Worm (Caenorhabditis elegans) whole organism, L1 larva: ENCODE results near the gene C32D5.11.

Experiments
- C34B4.2 ChIP-seq: sonication (generic microtip); optimal IDR thresholded peaks from 2 replicates; lab custom pipeline; 2017; ENCODE audit warnings: mild to moderate bottlenecking, missing genetic modification characterization, missing compliant biosample characterization
- F16B12.6 ChIP-seq: fragments of 150-350 bp; optimal IDR thresholded peaks from 2 replicates; lab custom pipeline; 2014; ENCODE audit warnings: missing biosample characterization, missing genetic modification characterization
- alr-1 ChIP-seq: fragments of 200-800 bp; sonication (Bioruptor generic); optimal IDR thresholded peaks from 2 replicates; lab custom pipeline; 2018; ENCODE audit warnings: borderline replicate concordance, mild to moderate bottlenecking, missing genetic modification characterization, missing compliant biosample characterization
- aly-2 ChIP-seq: fragments of 150-350 bp; optimal IDR thresholded peaks from 2 replicates; lab custom pipeline; 2014; ENCODE audit warnings: missing biosample characterization, missing genetic modification characterization
- ceh-63 ChIP-seq: fragments of 200-800 bp; sonication (Bioruptor generic); optimal IDR thresholded peaks from 2 replicates; lab custom pipeline; 2018; ENCODE audit warnings: mild to moderate bottlenecking, missing genetic modification characterization, missing compliant biosample characterization
- ceh-8 ChIP-seq: fragments of 200-800 bp; sonication (Bioruptor generic); optimal IDR thresholded peaks from 2 replicates; lab custom pipeline; 2018; ENCODE audit warnings: mild to moderate bottlenecking, missing genetic modification characterization, moderate library complexity, missing compliant biosample characterization
- ceh-88 ChIP-seq: fragments of 200-800 bp; sonication (Bioruptor generic); IDR thresholded peaks from 2 replicates; pipeline ENCODE4 v1.3.6; 2022; ENCODE audit warnings: missing genetic modification characterization, missing compliant biosample characterization
- dpl-1 ChIP-seq, 3 experiments: fragments of 150-350 bp in 2 of 3; sonication (generic microtip) in 1 of 3; optimal IDR thresholded peaks; 2 replicates each; lab custom pipeline; 2014 to 2017; ENCODE audit warnings: missing biosample characterization in 3 of 3, missing genetic modification characterization in 3 of 3, missing genetic modification reagents in 3 of 3
- dsc-1 ChIP-seq: sonication (generic microtip); optimal IDR thresholded peaks from 2 replicates; lab custom pipeline; 2016; ENCODE audit warnings: mild to moderate bottlenecking, missing genetic modification characterization, missing compliant biosample characterization
- efl-1 ChIP-seq, 4 experiments: fragments of 150-350 bp; optimal IDR thresholded peaks in 3 of 4; peaks in 1 of 4; 1 replicate in 1 of 4; 2 replicates in 3 of 4; lab custom pipeline; 2014; ENCODE audit warnings: missing biosample characterization in 2 of 4, missing genetic modification characterization in 2 of 4, missing genetic modification reagents in 2 of 4
- egl-27 ChIP-seq, 2 experiments: fragments of 150-350 bp in 1 of 2; sonication (generic microtip); optimal IDR thresholded peaks; 3 replicates each; lab custom pipeline; 2017 to 2018; ENCODE audit warnings: missing biosample characterization in 2 of 2, missing genetic modification characterization in 2 of 2, missing genetic modification reagents in 2 of 2
- elt-2 ChIP-seq: sonication (generic microtip); optimal IDR thresholded peaks from 2 replicates; lab custom pipeline; 2016; ENCODE audit warnings: missing genetic modification characterization, mild to moderate bottlenecking, inconsistent platforms, missing compliant biosample characterization, missing genetic modification reagents
- ets-5 ChIP-seq: fragments of 200-800 bp; sonication (Bioruptor generic); IDR thresholded peaks from 2 replicates; pipeline ENCODE4 v1.3.6; 2022; ENCODE audit warnings: missing genetic modification characterization, missing compliant biosample characterization
- fkh-10 ChIP-seq: sonication (generic microtip); optimal IDR thresholded peaks from 2 replicates; lab custom pipeline; 2017; ENCODE audit warnings: missing biosample characterization, missing genetic modification reagents, missing genetic modification characterization
- fkh-4 ChIP-seq: sonication (generic microtip); optimal IDR thresholded peaks from 2 replicates; lab custom pipeline; 2016; ENCODE audit warnings: missing compliant biosample characterization, missing genetic modification characterization, borderline replicate concordance
- fkh-8 ChIP-seq: sonication (generic microtip); optimal IDR thresholded peaks from 2 replicates; lab custom pipeline; 2016; ENCODE audit warnings: mild to moderate bottlenecking, missing genetic modification characterization, missing compliant biosample characterization
- fos-1 ChIP-seq: fragments of 150-350 bp; optimal IDR thresholded peaks from 2 replicates; lab custom pipeline; 2014; ENCODE audit warnings: missing biosample characterization, missing genetic modification characterization
- grh-1 ChIP-seq: fragments of 200-800 bp; sonication (Bioruptor generic); IDR thresholded peaks from 2 replicates; pipeline ENCODE4 v1.3.6; 2022; ENCODE audit warnings: missing genetic modification reagents, missing genetic modification characterization, missing compliant biosample characterization
- isw-1 ChIP-seq: fragments of 200-800 bp; sonication (Bioruptor generic); IDR thresholded peaks from 2 replicates; pipeline ENCODE4 v1.3.6; 2022; ENCODE audit warnings: missing genetic modification characterization, missing compliant biosample characterization
- jun-1 ChIP-seq: fragments of 150-350 bp; optimal IDR thresholded peaks from 2 replicates; lab custom pipeline; 2014; ENCODE audit warnings: missing biosample characterization, missing genetic modification reagents, missing genetic modification characterization
- lin-13 ChIP-seq: fragments of 150-350 bp; optimal IDR thresholded peaks from 2 replicates; lab custom pipeline; 2014; ENCODE audit warnings: missing biosample characterization, missing genetic modification reagents, missing genetic modification characterization
- lin-14 ChIP-seq: fragments of 200-800 bp; sonication (Bioruptor generic); optimal IDR thresholded peaks from 2 replicates; lab custom pipeline; 2018; ENCODE audit warnings: mild to moderate bottlenecking, missing genetic modification characterization, moderate library complexity, missing compliant biosample characterization
- lin-15B ChIP-seq: fragments of 150-350 bp; sonication (generic microtip); optimal IDR thresholded peaks from 3 replicates; lab custom pipeline; 2014; ENCODE audit warnings: missing biosample characterization, missing genetic modification characterization
- lin-35 ChIP-seq, 2 experiments: fragments of 150-350 bp; optimal IDR thresholded peaks; 2 replicates each; lab custom pipeline; 2014; ENCODE audit warnings: missing biosample characterization in 2 of 2, missing genetic modification characterization in 2 of 2, missing genetic modification reagents in 2 of 2
- lir-3 ChIP-seq: sonication (generic microtip); optimal IDR thresholded peaks from 2 replicates; lab custom pipeline; 2016; ENCODE audit warnings: mild to moderate bottlenecking, missing genetic modification characterization, moderate library complexity, missing compliant biosample characterization; ENCODE audit not compliant: poor library complexity
- lsy-2 ChIP-seq, 2 experiments: fragments of 150-350 bp; optimal IDR thresholded peaks; 2 replicates each; lab custom pipeline; 2014; ENCODE audit warnings: missing biosample characterization in 2 of 2, missing genetic modification characterization in 2 of 2
- mab-9 ChIP-seq: fragments of 200-800 bp; sonication (Bioruptor generic); IDR thresholded peaks from 2 replicates; pipeline ENCODE4 v1.3.6; 2022; ENCODE audit warnings: missing genetic modification reagents, missing genetic modification characterization, missing compliant biosample characterization
- mdl-1 ChIP-seq, 2 experiments: fragments of 150-350 bp; optimal IDR thresholded peaks; 2 replicates each; lab custom pipeline; 2014 to 2017; ENCODE audit warnings: missing biosample characterization in 2 of 2, missing genetic modification characterization in 2 of 2, inconsistent platforms in 1 of 2
- mep-1 ChIP-seq: fragments of 150-350 bp; optimal IDR thresholded peaks from 2 replicates; lab custom pipeline; 2014; ENCODE audit warnings: missing biosample characterization, missing genetic modification characterization
- nhr-11 ChIP-seq: fragments of 150-350 bp; optimal IDR thresholded peaks from 2 replicates; lab custom pipeline; 2014; ENCODE audit warnings: missing biosample characterization, missing genetic modification characterization
- nhr-12 ChIP-seq: sonication (generic microtip); optimal IDR thresholded peaks from 2 replicates; lab custom pipeline; 2017; ENCODE audit warnings: missing biosample characterization, missing genetic modification characterization
- nhr-20 ChIP-seq: sonication (generic microtip); optimal IDR thresholded peaks from 2 replicates; lab custom pipeline; 2016; ENCODE audit warnings: mild to moderate bottlenecking, missing genetic modification characterization, missing compliant biosample characterization
- nhr-71 ChIP-seq: sonication (generic microtip); optimal IDR thresholded peaks from 2 replicates; lab custom pipeline; 2016; ENCODE audit warnings: mild to moderate bottlenecking, missing genetic modification characterization, moderate library complexity, missing compliant biosample characterization
- nhr-85 ChIP-seq: sonication (generic microtip); peaks from one replicate; lab custom pipeline; 2016; ENCODE audit warnings: missing genetic modification characterization, inconsistent platforms, missing compliant biosample characterization
- rnt-1 ChIP-seq: sonication (generic microtip); optimal IDR thresholded peaks from 2 replicates; lab custom pipeline; 2016; ENCODE audit warnings: mild to moderate bottlenecking, missing genetic modification characterization, moderate library complexity, missing compliant biosample characterization
- skn-1 ChIP-seq: fragments of 150-350 bp; optimal IDR thresholded peaks from 2 replicates; lab custom pipeline; 2014; ENCODE audit warnings: missing biosample characterization, missing genetic modification characterization
- snu-23 ChIP-seq: sonication (generic microtip); optimal IDR thresholded peaks from 2 replicates; lab custom pipeline; 2016; ENCODE audit warnings: missing genetic modification characterization, missing compliant biosample characterization
- sptf-1 ChIP-seq: fragments of 150-350 bp; optimal IDR thresholded peaks from 2 replicates; lab custom pipeline; 2014; ENCODE audit warnings: missing biosample characterization, missing genetic modification characterization
- sup-37 ChIP-seq: fragments of 200-800 bp; sonication (Bioruptor generic); optimal IDR thresholded peaks from 2 replicates; lab custom pipeline; 2018; ENCODE audit warnings: mild to moderate bottlenecking, missing genetic modification characterization, missing compliant biosample characterization
- vab-15 ChIP-seq: sonication (generic microtip); optimal IDR thresholded peaks from 2 replicates; lab custom pipeline; 2017; ENCODE audit warnings: missing genotype, mild to moderate bottlenecking, missing genetic modification characterization, missing compliant biosample characterization
- zag-1 ChIP-seq: fragments of 150-350 bp; optimal IDR thresholded peaks from 2 replicates; lab custom pipeline; 2014; ENCODE audit warnings: missing biosample characterization, missing genetic modification characterization
- zip-4 ChIP-seq: fragments of 200-800 bp; sonication (Bioruptor generic); optimal IDR thresholded peaks from 2 replicates; lab custom pipeline; 2018; ENCODE audit warnings: mild to moderate bottlenecking, missing genetic modification characterization, moderate library complexity, missing compliant biosample characterization
- ztf-11 ChIP-seq, 2 experiments: sonication (generic microtip); optimal IDR thresholded peaks; 2 replicates each; lab custom pipeline; 2016 to 2017; ENCODE audit warnings: missing genetic modification characterization in 2 of 2, missing biosample characterization in 1 of 2, missing compliant biosample characterization in 1 of 2

The C32D5.11 gene

ce11 chrII:6335358-6335757, 19.9 kb downstream of the C32D5.11 start, which contains the start of gene C32D5.14 (continued):
- TF ChIP-seq zip-4, result no peak
- no peak for TF ChIP-seq lin-15B
- no peak for TF ChIP-seq lin-13 (GFP tag; lab: Kevin White, UChicago)

ce11 chrII:6334745-6335260, 20.4 kb downstream of the C32D5.11 start:
- TF ChIP-seq jun-1 (tag; lab: Kevin White, UChicago) (no peak), fkh-4 (no peak), lin-35 (GFP tag; optimal IDR thresholded peaks at IDR 0.05; lab: Kevin White, UChicago) (peak in 1 of 2 experiments; percentile 7), isw-1 (GFP tag; lab: Robert Waterston, UW) (no peak), grh-1 (GFP tag; lab: Robert Waterston, UW) (no peak), lin-14 (GFP tag; lab: Kevin White, UChicago) (peak; percentile 0), efl-1 (optimal IDR thresholded peaks at IDR 0.05; lab: Kevin White, UChicago) (no peak), efl-1 (GFP tag; optimal IDR thresholded peaks at IDR 0.05 in 1 of 2; lab: Kevin White, UChicago) (peak in 1 of 2 experiments; percentile 90), ceh-8 (no peak), elt-2 (peak; percentile 46), mdl-1 (tag; optimal IDR thresholded peaks at IDR 0.05; lab: Kevin White, UChicago) (no peak)

- no peak for TF ChIP-seq sup-37 (GFP tag; lab: Kevin White, UChicago)
- TF ChIP-seq nhr-12 (tag; lab: Kevin White, UChicago), result no peak
- TF ChIP-seq ztf-11 (tag; optimal IDR thresholded peaks at IDR 0.05; lab: Kevin White, UChicago), result no peak
- no peak for TF ChIP-seq nhr-71
Measured at ce11 chrII:6333887-6334286, 21.4 kb downstream of the C32D5.11 start, which contains the start of gene ttc-39B. ttc-39B (minus strand) TSS chrII:6333987.

- TF ChIP-seq nhr-20 (peak; percentile 97), jun-1 (tag; lab: Kevin White, UChicago) (peak; percentile 90), aly-2 (tag; lab: Kevin White, UChicago) (peak; percentile 65), ceh-63 (GFP tag; lab: Kevin White, UChicago) (no peak), fkh-8 (tag; lab: Kevin White, UChicago) (peak; percentile 93), zag-1 (tag; lab: Kevin White, UChicago) (no peak), snu-23 (GFP tag; lab: Kevin White, UChicago) (peak; percentile 97), lin-15B (peak; percentile 76), mdl-1 (tag; optimal IDR thresholded peaks at IDR 0.05; lab: Kevin White, UChicago) (peak; percentile 40 to 93), ceh-88 (peak; percentile 70), nhr-11 (tag; lab: Kevin White, UChicago) (peak; percentile 71), vab-15 (tag; lab: Kevin White, UChicago) (no peak), lin-14 (GFP tag; lab: Kevin White, UChicago) (peak; percentile 98), elt-2 (peak; percentile 83), nhr-71 (peak; percentile 97), fos-1 (tag; lab: Kevin White, UChicago) (peak; percentile 95), skn-1 (peak; percentile 85), nhr-85 (tag; lab: Kevin White, UChicago) (peak; percentile 97), C34B4.2 (tag; lab: Kevin White, UChicago) (peak; percentile 23), sptf-1 (tag; lab: Kevin White, UChicago) (no peak), grh-1 (GFP tag; lab: Robert Waterston, UW) (peak; percentile 84), alr-1 (tag; lab: Kevin White, UChicago) (no peak), lir-3 (tag; lab: Kevin White, UChicago) (peak; percentile 71), lsy-2 (tag; optimal IDR thresholded peaks at IDR 0.05; lab: Kevin White, UChicago) (peak; percentile 94 to 95), dpl-1 (GFP tag; optimal IDR thresholded peaks at IDR 0.05; lab: Kevin White, UChicago) (peak; percentile 86 to 90 (median 89)), dsc-1 (peak; percentile 95), F16B12.6 (tag; lab: Kevin White, UChicago) (peak; percentile 73), mep-1 (tag; lab: Kevin White, UChicago) (peak; percentile 97), lin-13 (GFP tag; lab: Kevin White, UChicago) (peak; percentile 89), mab-9 (peak; percentile 71), ets-5 (no peak), fkh-10 (GFP tag; lab: Kevin White, UChicago) (peak; percentile 91), egl-27 (tag; optimal IDR thresholded peaks at IDR 0.05; lab: Kevin White, UChicago) (peak; percentile 46 to 64), rnt-1 (tag; lab: Kevin White, UChicago) (peak; percentile 96), fkh-4 (peak; percentile 33)
Measured at ce11 chrII:6331222-6331830, 23.9 kb downstream of the C32D5.11 start, which contains the start of gene set-4. set-4 (minus strand) TSS chrII:6331341.
